Fruit fly (Drosophila melanogaster) whole organism, embryonic: ENCODE results near the gene Bicra.

Source experiments
- Adf1 ChIP-seq: fragments of 200-800 bp; sonication (Bioruptor generic); IDR thresholded peaks from 2 replicates; pipeline ENCODE4 v1.3.6; 2022; ENCODE audit warnings: missing biosample characterization, missing genetic modification characterization
- Awh ChIP-seq: fragments of 200-800 bp; sonication (Bioruptor generic); IDR thresholded peaks from 2 replicates; pipeline ENCODE4, ENCODE4 v1.3.6; 2022; ENCODE audit warnings: missing biosample characterization, missing genetic modification characterization
- B-H2 ChIP-seq: fragments of 200-800 bp; sonication (Bioruptor generic); optimal IDR thresholded peaks from 2 replicates; lab custom pipeline; 2018; ENCODE audit warnings: missing biosample characterization, mild to moderate bottlenecking, missing genetic modification characterization
- CG10565 ChIP-seq: fragments of 200-800 bp; sonication (Bioruptor generic); optimal IDR thresholded peaks from 3 replicates; lab custom pipeline; 2016; ENCODE audit warnings: missing biosample characterization, mild to moderate bottlenecking, missing genetic modification characterization
- CG10959 ChIP-seq: fragments of 200-800 bp; sonication (Bioruptor generic); IDR thresholded peaks from 2 replicates; pipeline ENCODE4 v1.3.6; 2022; ENCODE audit warnings: missing biosample characterization, missing genetic modification characterization
- CG11398 ChIP-seq: fragments of 200-800 bp; sonication (Bioruptor generic); optimal IDR thresholded peaks from 2 replicates; lab custom pipeline; 2016; ENCODE audit warnings: missing biosample characterization, missing genetic modification characterization
- CG12219 ChIP-seq: fragments of 200-800 bp; sonication (Bioruptor generic); optimal IDR thresholded peaks from 3 replicates; lab custom pipeline; 2018; ENCODE audit warnings: missing biosample characterization, mild to moderate bottlenecking, missing genetic modification characterization
- CG12942 ChIP-seq: fragments of 200-800 bp; sonication (Bioruptor generic); optimal IDR thresholded peaks from 3 replicates; lab custom pipeline; 2016; ENCODE audit warnings: missing biosample characterization, missing genetic modification characterization
- CG13624 ChIP-seq: fragments of 200-800 bp; sonication (Bioruptor generic); optimal IDR thresholded peaks from 2 replicates; lab custom pipeline; 2016; ENCODE audit warnings: missing biosample characterization, missing genetic modification characterization
- CG15011 ChIP-seq: fragments of 200-800 bp; sonication (Bioruptor generic); optimal IDR thresholded peaks from 3 replicates; lab custom pipeline; 2018; ENCODE audit warnings: missing biosample characterization, mild to moderate bottlenecking, missing genetic modification characterization
- CG1832 ChIP-seq: fragments of 200-800 bp; sonication (Bioruptor generic); optimal IDR thresholded peaks from 2 replicates; lab custom pipeline; 2017; ENCODE audit warnings: missing biosample characterization, mild to moderate bottlenecking, missing genetic modification characterization, inconsistent platforms
- CG2889 ChIP-seq: fragments of 200-800 bp; sonication (Bioruptor generic); IDR thresholded peaks from 3 replicates; pipeline ENCODE4 v1.3.6; 2022; ENCODE audit warnings: missing biosample characterization, missing genetic modification characterization
- CG30020 ChIP-seq: fragments of 200-800 bp; optimal IDR thresholded peaks from 2 replicates; lab custom pipeline; 2019; ENCODE audit warnings: missing biosample characterization, mild to moderate bottlenecking, missing genetic modification characterization, moderate library complexity
- CG3065 ChIP-seq: fragments of 200-800 bp; sonication (Bioruptor generic); optimal IDR thresholded peaks from 2 replicates; lab custom pipeline; 2016; ENCODE audit warnings: missing biosample characterization, missing genetic modification characterization
- CG33213 ChIP-seq: fragments of 200-800 bp; sonication (Bioruptor generic); optimal IDR thresholded peaks from 3 replicates; lab custom pipeline; 2016; ENCODE audit warnings: missing biosample characterization, missing genetic modification characterization
- CG34422 ChIP-seq: fragments of 200-800 bp; sonication (Bioruptor generic); IDR thresholded peaks from 3 replicates; pipeline ENCODE4 v1.3.6; 2022; ENCODE audit warnings: missing biosample characterization, missing genetic modification characterization
- CG4730 ChIP-seq: fragments of 200-800 bp; sonication (Bioruptor generic); IDR thresholded peaks from 2 replicates; pipeline ENCODE4 v1.3.6; 2022; ENCODE audit warnings: missing biosample characterization, missing genetic modification characterization
- CG7271 ChIP-seq: fragments of 200-800 bp; sonication (Bioruptor generic); optimal IDR thresholded peaks from 2 replicates; lab custom pipeline; 2018; ENCODE audit warnings: missing biosample characterization, mild to moderate bottlenecking, missing genetic modification characterization, moderate library complexity
- CG8944 ChIP-seq: fragments of 200-800 bp; sonication (Bioruptor generic); optimal IDR thresholded peaks from 3 replicates; lab custom pipeline; 2016; ENCODE audit warnings: missing biosample characterization, missing genetic modification characterization
- CG9437 ChIP-seq: fragments of 200-800 bp; sonication (Bioruptor generic); optimal IDR thresholded peaks from 2 replicates; lab custom pipeline; 2018; ENCODE audit warnings: missing biosample characterization, mild to moderate bottlenecking, missing genetic modification characterization
- CG9727 ChIP-seq: fragments of 200-800 bp; sonication (Bioruptor generic); optimal IDR thresholded peaks from 3 replicates; lab custom pipeline; 2017; ENCODE audit warnings: missing biosample characterization, mild to moderate bottlenecking, missing genetic modification characterization
- Dll ChIP-seq: fragments of 200-800 bp; sonication (Bioruptor generic); IDR thresholded peaks from 4 replicates; pipeline ENCODE4 v1.3.6; 2022; ENCODE audit warnings: missing biosample characterization, missing genetic modification characterization; ENCODE audit not compliant: partially characterized antibody
- Dref ChIP-seq: fragments of 200-800 bp; sonication (Bioruptor generic); IDR thresholded peaks from 2 replicates; pipeline ENCODE4 v1.3.6; 2022; ENCODE audit warnings: missing biosample characterization, missing genetic modification characterization
- Hr3 ChIP-seq: fragments of 200-800 bp; sonication (Bioruptor generic); optimal IDR thresholded peaks from 3 replicates; lab custom pipeline; 2016; ENCODE audit warnings: missing biosample characterization, missing genetic modification characterization
- Hr51 ChIP-seq, 2 experiments: fragments of 200-800 bp; sonication (Bioruptor generic); optimal IDR thresholded peaks; 2 replicates in 1 of 2; 3 replicates in 1 of 2; lab custom pipeline; 2016 to 2018; ENCODE audit warnings: missing biosample characterization in 2 of 2, missing genetic modification characterization in 2 of 2, mild to moderate bottlenecking in 1 of 2, moderate library complexity in 1 of 2
- Jarid2 ChIP-seq: fragments of 200-800 bp; sonication (Bioruptor generic); optimal IDR thresholded peaks from 3 replicates; lab custom pipeline; 2017; ENCODE audit warnings: mild to moderate bottlenecking, missing biosample characterization, missing genetic modification reagents, missing genetic modification characterization
- MESR4 ChIP-seq: fragments of 200-800 bp; sonication (Bioruptor generic); optimal IDR thresholded peaks from 2 replicates; lab custom pipeline; 2018; ENCODE audit warnings: missing biosample characterization, mild to moderate bottlenecking, missing genetic modification characterization, moderate library complexity
- Neu2 ChIP-seq: fragments of 200-800 bp; sonication (Bioruptor generic); optimal IDR thresholded peaks from 3 replicates; lab custom pipeline; 2016; ENCODE audit warnings: missing biosample characterization, missing genetic modification characterization, borderline replicate concordance
- Optix ChIP-seq: fragments of 200-800 bp; sonication (Bioruptor generic); IDR thresholded peaks from 3 replicates; pipeline ENCODE4 v1.3.6; 2022; ENCODE audit warnings: missing biosample characterization, missing genetic modification characterization
- Scr ChIP-seq: fragments of 200-800 bp; sonication (Bioruptor generic); IDR thresholded peaks from 2 replicates; pipeline ENCODE4 v1.3.6; 2022; ENCODE audit warnings: missing biosample characterization, missing genetic modification characterization; ENCODE audit not compliant: partially characterized antibody
- ab ChIP-seq: fragments of 200-800 bp; sonication (Bioruptor generic); optimal IDR thresholded peaks from 2 replicates; lab custom pipeline; 2016; ENCODE audit warnings: missing biosample characterization, missing genetic modification characterization
- bbx ChIP-seq: fragments of 200-800 bp; sonication (Bioruptor generic); IDR thresholded peaks from 2 replicates; pipeline ENCODE4 v1.3.6; 2022; ENCODE audit warnings: missing biosample characterization, missing genetic modification characterization; ENCODE audit not compliant: partially characterized antibody
- bsh ChIP-seq, 2 experiments: fragments of 200-800 bp; sonication (Bioruptor generic); optimal IDR thresholded peaks; 2 replicates each; lab custom pipeline; 2017 to 2018; ENCODE audit warnings: mild to moderate bottlenecking in 2 of 2, missing biosample characterization in 2 of 2, missing genetic modification characterization in 2 of 2, moderate library complexity in 1 of 2
- crc ChIP-seq: fragments of 200-800 bp; sonication (Bioruptor generic); optimal IDR thresholded peaks from 2 replicates; lab custom pipeline; 2016; ENCODE audit warnings: missing biosample characterization, missing genetic modification characterization
- cwo ChIP-seq: fragments of 200-800 bp; sonication (Bioruptor generic); optimal IDR thresholded peaks from 3 replicates; lab custom pipeline; 2017; ENCODE audit warnings: missing biosample characterization, missing genetic modification characterization, mild to moderate bottlenecking, moderate library complexity, missing genetic modification reagents
- danr ChIP-seq: fragments of 200-800 bp; sonication (Bioruptor generic); IDR thresholded peaks from 2 replicates; pipeline ENCODE4 v1.3.6; 2022; ENCODE audit warnings: missing biosample characterization, missing genetic modification characterization
- ewg ChIP-seq: fragments of 200-800 bp; sonication (Bioruptor generic); optimal IDR thresholded peaks from 3 replicates; lab custom pipeline; 2017; ENCODE audit warnings: mild to moderate bottlenecking, missing biosample characterization, missing genetic modification reagents, missing genetic modification characterization
- exex ChIP-seq: fragments of 200-800 bp; sonication (Bioruptor generic); optimal IDR thresholded peaks from 4 replicates; lab custom pipeline; 2018; ENCODE audit warnings: missing biosample characterization, mild to moderate bottlenecking, missing genetic modification characterization, moderate library complexity
- inv ChIP-seq: fragments of 200-800 bp; sonication (Bioruptor generic); IDR thresholded peaks from 2 replicates; pipeline ENCODE4 v1.3.6; 2022; ENCODE audit warnings: missing biosample characterization, missing genetic modification characterization; ENCODE audit not compliant: partially characterized antibody
- mld ChIP-seq: fragments of 200-800 bp; sonication (Bioruptor generic); IDR thresholded peaks from 3 replicates; pipeline ENCODE4 v1.3.6; 2022; ENCODE audit warnings: missing biosample characterization, missing genetic modification characterization; ENCODE audit not compliant: partially characterized antibody
- pho ChIP-seq: fragments of 200-800 bp; sonication (Bioruptor generic); optimal IDR thresholded peaks from 2 replicates; lab custom pipeline; 2016; ENCODE audit warnings: missing biosample characterization, missing genetic modification characterization
- ro ChIP-seq: fragments of 200-800 bp; sonication (Bioruptor generic); IDR thresholded peaks from 2 replicates; pipeline ENCODE4 v1.3.6; 2022; ENCODE audit warnings: missing biosample characterization, missing genetic modification characterization
- schlank ChIP-seq: fragments of 200-800 bp; sonication (Bioruptor generic); optimal IDR thresholded peaks from 2 replicates; lab custom pipeline; 2018; ENCODE audit warnings: missing biosample characterization, mild to moderate bottlenecking, missing genetic modification characterization
- sd ChIP-seq: fragments of 200-800 bp; sonication (Bioruptor generic); optimal IDR thresholded peaks from 3 replicates; lab custom pipeline; 2018; ENCODE audit warnings: missing biosample characterization, mild to moderate bottlenecking, missing genetic modification characterization, moderate library complexity
- sna ChIP-seq: fragments of 200-800 bp; sonication (Bioruptor generic); IDR thresholded peaks from 2 replicates; pipeline ENCODE4 v1.3.6; 2022; ENCODE audit warnings: missing biosample characterization, missing genetic modification characterization; ENCODE audit not compliant: partially characterized antibody
- sqz ChIP-seq: fragments of 200-800 bp; sonication (Bioruptor generic); optimal IDR thresholded peaks from 3 replicates; lab custom pipeline; 2018; ENCODE audit warnings: missing biosample characterization, mild to moderate bottlenecking, missing genetic modification characterization
- trem ChIP-seq: fragments of 200-800 bp; optimal IDR thresholded peaks from 3 replicates; lab custom pipeline; 2019; ENCODE audit warnings: missing biosample characterization, mild to moderate bottlenecking, missing genetic modification characterization, moderate library complexity
- unc-4 ChIP-seq: fragments of 200-800 bp; sonication (Bioruptor generic); IDR thresholded peaks from 2 replicates; pipeline ENCODE4 v1.3.6; 2022; ENCODE audit warnings: missing biosample characterization, missing genetic modification characterization; ENCODE audit not compliant: partially characterized antibody
- vnd ChIP-seq: fragments of 200-800 bp; sonication (Bioruptor generic); IDR thresholded peaks from 3 replicates; pipeline ENCODE4 v1.3.6; 2022; ENCODE audit warnings: missing biosample characterization, missing genetic modification characterization; ENCODE audit not compliant: partially characterized antibody
- wek ChIP-seq: fragments of 200-800 bp; sonication (Bioruptor generic); optimal IDR thresholded peaks from 3 replicates; lab custom pipeline; 2018; ENCODE audit warnings: missing biosample characterization, mild to moderate bottlenecking, missing genetic modification characterization, moderate library complexity

Gene Bicra

dm6 chr3R:29146710-29147109, 83.9 kb downstream of the Bicra start, which contains the start of gene CG14511 (continued):
- TF ChIP-seq Hr3 (GFP tag; lab: Kevin White, UChicago) (no peak), Optix (GFP tag; lab: Robert Waterston, UW) (no peak), Dref (peak; percentile 62), CG12219 (GFP tag; lab: Kevin White, UChicago) (no peak), CG4730 (GFP tag; lab: Robert Waterston, UW) (no peak), trem (tag; lab: Kevin White, UChicago) (no peak), mld (GFP tag; lab: Robert Waterston, UW) (0 out of 3 replicates have a peak, but pooled peaks have one; percentile 21), crc (GFP tag; lab: Kevin White, UChicago) (no peak), bsh (GFP tag; optimal IDR thresholded peaks at IDR 0.05; lab: Kevin White, UChicago) (no peak), CG34422 (peak; percentile 32; the same call in 1 of the 3 replicates), ro (no peak), CG2889 (no peak), CG9727 (GFP tag; lab: Kevin White, UChicago) (no peak), CG13624 (no peak), Scr (GFP tag; lab: Robert Waterston, UW) (peak; percentile 41; the same call in 1 of the 2 replicates), unc-4 (0 out of 2 replicates have a peak, but pooled peaks have one; percentile 28), MESR4 (GFP tag; lab: Kevin White, UChicago) (peak; percentile 0), CG9437 (GFP tag; lab: Kevin White, UChicago) (peak; percentile 96), Neu2 (GFP tag; lab: Kevin White, UChicago) (no peak), vnd (GFP tag; lab: Robert Waterston, UW) (no peak), CG10959 (GFP tag; lab: Robert Waterston, UW) (no peak), schlank (tag; lab: Kevin White, UChicago) (no peak), CG12942 (no peak), sqz (GFP tag; lab: Kevin White, UChicago) (no peak), Dll (GFP tag; lab: Robert Waterston, UW) (peak; percentile 45; the same call in 1 of the 4 replicates), CG3065 (GFP tag; lab: Kevin White, UChicago) (no peak), cwo (GFP tag; lab: Kevin White, UChicago) (no peak), danr (GFP tag; lab: Robert Waterston, UW) (no peak), inv (GFP tag; lab: Robert Waterston, UW) (no peak), CG7271 (tag; lab: Kevin White, UChicago) (no peak), sd (no peak), bbx (GFP tag; lab: Robert Waterston, UW) (peak; percentile 30; the same call in 1 of the 2 replicates)

dm6 chr3R:29148072-29148471, 85.2 kb downstream of the Bicra start, which contains the start of the genes CG11882 and Pglym78:
TSS of gene CG11882 (minus strand) at chr3R:29148172.
TSS of gene Pglym78 (plus strand) at chr3R:29148248.
- TF ChIP-seq CG10565 (GFP tag; lab: Kevin White, UChicago) = no peak
- peak; percentile 65; the same call in 1 of the 2 replicates for TF ChIP-seq Adf1
- TF ChIP-seq B-H2 (GFP tag; lab: Kevin White, UChicago) = peak; percentile 50
- peak; percentile 73 for TF ChIP-seq pho (GFP tag; lab: Kevin White, UChicago)
- no peak for TF ChIP-seq CG15011 (GFP tag; lab: Kevin White, UChicago)
- TF ChIP-seq CG3065 (GFP tag; lab: Kevin White, UChicago) = peak; percentile 27
- TF ChIP-seq CG4730 (GFP tag; lab: Robert Waterston, UW) = peak; percentile 16; the same call in 1 of the 2 replicates
- TF ChIP-seq ewg (GFP tag; lab: Kevin White, UChicago) = peak; percentile 100
- peak; percentile 16 to 31 for TF ChIP-seq Hr51 (GFP tag; optimal IDR thresholded peaks at IDR 0.05; lab: Kevin White, UChicago)
- 0 out of 2 replicates have a peak, but pooled peaks have one; percentile 57 for TF ChIP-seq sna (GFP tag; lab: Robert Waterston, UW)
- no peak for TF ChIP-seq CG11398 (GFP tag; lab: Kevin White, UChicago)
- TF ChIP-seq ab (GFP tag; lab: Kevin White, UChicago) = no peak
- TF ChIP-seq wek (GFP tag; lab: Kevin White, UChicago) = no peak
- TF ChIP-seq CG8944 = no peak
- TF ChIP-seq CG30020 (tag; lab: Kevin White, UChicago) = no peak
- no peak for TF ChIP-seq CG1832
- no peak for TF ChIP-seq Jarid2 (GFP tag; lab: Kevin White, UChicago)
- TF ChIP-seq Awh = no peak
- TF ChIP-seq exex (tag; lab: Kevin White, UChicago) = peak; percentile 60
- peak; percentile 60 for TF ChIP-seq CG33213
